Worm (Caenorhabditis elegans) whole organism, early embryonic: ENCODE results near the gene Y41D4A.6.

Source experiments
- F13C5.2 ChIP-seq: sonication (generic microtip); optimal IDR thresholded peaks from 2 replicates; lab custom pipeline; 2017; ENCODE audit warnings: mild to moderate bottlenecking, missing genetic modification characterization, inconsistent platforms, missing compliant biosample characterization
- ama-1 ChIP-seq: fragments of 150-350 bp; optimal IDR thresholded peaks from 2 replicates; lab custom pipeline; 2014
- ceh-36 ChIP-seq: sonication (generic microtip); optimal IDR thresholded peaks from 2 replicates; lab custom pipeline; 2016; ENCODE audit warnings: missing genetic modification characterization, inconsistent platforms, missing compliant biosample characterization
- flt-1 ChIP-seq: fragments of 200-800 bp; sonication (Bioruptor generic); IDR thresholded peaks from 2 replicates; pipeline ENCODE4 v1.3.6; 2022; ENCODE audit warnings: missing genetic modification characterization, missing compliant biosample characterization
- hmbx-1 ChIP-seq: sonication (generic microtip); optimal IDR thresholded peaks from 2 replicates; lab custom pipeline; 2016; ENCODE audit warnings: mild to moderate bottlenecking, missing genetic modification characterization, missing compliant biosample characterization
- hmg-4 ChIP-seq: fragments of 200-800 bp; sonication (Bioruptor generic); optimal IDR thresholded peaks from 2 replicates; lab custom pipeline; 2018; ENCODE audit warnings: mild to moderate bottlenecking, missing genetic modification characterization, missing compliant biosample characterization
- hnd-1 ChIP-seq: sonication (generic microtip); optimal IDR thresholded peaks from 2 replicates; lab custom pipeline; 2016; ENCODE audit warnings: missing genetic modification characterization, missing compliant biosample characterization
- sea-1 ChIP-seq: fragments of 200-800 bp; sonication (Bioruptor generic); conservative IDR thresholded peaks from 2 replicates; pipeline ENCODE4 v1.3.6; 2022; ENCODE audit warnings: missing genetic modification characterization, missing compliant biosample characterization

ce11 chrIV:1752480-1752879 lies 7.2 kb upstream of the Y41D4A.6 start:
- TF ChIP-seq ama-1 (lab: Kevin White, UChicago): no peak
- TF ChIP-seq hmg-4 (GFP tag; lab: Kevin White, UChicago): no peak
- TF ChIP-seq sea-1: no peak
- no peak for TF ChIP-seq ceh-36 (tag; lab: Kevin White, UChicago)
- no peak for TF ChIP-seq flt-1 (GFP tag; lab: Robert Waterston, UW)
- no peak for TF ChIP-seq hmbx-1 (tag; lab: Kevin White, UChicago)
- TF ChIP-seq hnd-1 (tag; lab: Kevin White, UChicago): no peak
- TF ChIP-seq F13C5.2 (tag; lab: Kevin White, UChicago): no peak
